Worm (Caenorhabditis elegans) whole organism, young adult: Measurements from ENCODE around the gene ZK218.1.

Experiments used
- B0035.1 ChIP-seq: sonication (generic microtip); optimal IDR thresholded peaks from 2 replicates; lab custom pipeline; 2016; ENCODE audit warnings: missing genetic modification characterization, mild to moderate bottlenecking, missing compliant biosample characterization, missing genotype, missing genetic modification reagents
- T07F8.4 ChIP-seq: sonication (generic microtip); optimal IDR thresholded peaks from 2 replicates; lab custom pipeline; 2016; ENCODE audit warnings: mild to moderate bottlenecking, missing genetic modification characterization, moderate library complexity, missing compliant biosample characterization
- Y67H2A.10 ChIP-seq: fragments of 200-800 bp; sonication (Bioruptor generic); conservative IDR thresholded peaks from 2 replicates; pipeline ENCODE4 v1.3.6; 2022; ENCODE audit warnings: missing genetic modification reagents, missing genetic modification characterization, missing compliant biosample characterization
- die-1 ChIP-seq: sonication (generic microtip); optimal IDR thresholded peaks from 2 replicates; lab custom pipeline; 2016; ENCODE audit warnings: missing genotype, mild to moderate bottlenecking, missing genetic modification characterization, missing compliant biosample characterization
- ets-4 ChIP-seq: fragments of 200-800 bp; sonication (Bioruptor generic); optimal IDR thresholded peaks from 2 replicates; lab custom pipeline; 2018; ENCODE audit warnings: mild to moderate bottlenecking, missing genetic modification characterization, missing compliant biosample characterization
- madf-8 ChIP-seq: fragments of 200-800 bp; sonication (Bioruptor generic); conservative IDR thresholded peaks from 2 replicates; pipeline ENCODE4 v1.3.6; 2022; ENCODE audit warnings: missing genetic modification reagents, missing genetic modification characterization, missing compliant biosample characterization
- mes-4 ChIP-seq: sonication (generic microtip); optimal IDR thresholded peaks from 2 replicates; lab custom pipeline; 2016; ENCODE audit warnings: missing genotype, missing genetic modification characterization, missing compliant biosample characterization
- nfya-1 ChIP-seq: sonication (generic microtip); optimal IDR thresholded peaks from 2 replicates; lab custom pipeline; 2017; ENCODE audit warnings: antibody characterized with exemption, missing compliant biosample characterization, missing genetic modification characterization, borderline replicate concordance; ENCODE audit not compliant: insufficient read depth
- nfya-2 ChIP-seq: fragments of 200-800 bp; sonication (Bioruptor generic); IDR thresholded peaks from 2 replicates; pipeline ENCODE4 v1.3.6; 2022; ENCODE audit warnings: missing genetic modification reagents, missing genetic modification characterization, missing compliant biosample characterization
- pha-4 ChIP-seq: fragments of 150-350 bp; sonication (generic microtip); optimal IDR thresholded peaks from 2 replicates; lab custom pipeline; 2014; ENCODE audit warnings: missing biosample characterization, missing genetic modification reagents, missing genetic modification characterization
- rec-8 ChIP-seq, 2 experiments: sonication (generic microtip); optimal IDR thresholded peaks; 2 replicates each; lab custom pipeline; 2016; ENCODE audit warnings: mild to moderate bottlenecking in 2 of 2, missing genetic modification characterization in 2 of 2, missing genetic modification reagents in 2 of 2, missing genotype in 2 of 2, missing biosample characterization in 1 of 2, missing compliant biosample characterization in 1 of 2, moderate library complexity in 1 of 2
- unc-62 ChIP-seq: fragments of 150-350 bp; optimal IDR thresholded peaks from 2 replicates; lab custom pipeline; 2014; ENCODE audit warnings: missing biosample characterization, missing genetic modification reagents, missing genetic modification characterization
- ztf-3 ChIP-seq: fragments of 200-800 bp; sonication (Bioruptor generic); optimal IDR thresholded peaks from 2 replicates; lab custom pipeline; 2018; ENCODE audit warnings: mild to moderate bottlenecking, missing genetic modification characterization, missing compliant biosample characterization
- ztf-6 ChIP-seq: fragments of 200-800 bp; sonication (Bioruptor generic); IDR thresholded peaks from 2 replicates; pipeline ENCODE4 v1.3.6; 2022; ENCODE audit warnings: missing genetic modification reagents, missing genetic modification characterization, missing compliant biosample characterization

ce11 chrV:17044500-17044899 is 47.9 kb upstream of the ZK218.1 start, which contains the start of gene F28B1.2:
- no peak for TF ChIP-seq madf-8
- TF ChIP-seq rec-8 (tag; optimal IDR thresholded peaks at IDR 0.05; lab: Kevin White, UChicago), result no peak
- TF ChIP-seq ets-4 (GFP tag; lab: Kevin White, UChicago), result no peak
- TF ChIP-seq ztf-3, result no peak
- TF ChIP-seq ztf-6 (GFP tag; lab: Robert Waterston, UW), result no peak
- TF ChIP-seq Y67H2A.10, result no peak
- no peak for TF ChIP-seq pha-4
- no peak for TF ChIP-seq die-1
- TF ChIP-seq B0035.1 (tag; lab: Kevin White, UChicago), result no peak
- no peak for TF ChIP-seq mes-4 (tag; lab: Kevin White, UChicago)
- no peak for TF ChIP-seq nfya-1
- TF ChIP-seq T07F8.4 (tag; lab: Kevin White, UChicago), result no peak
- no peak for TF ChIP-seq nfya-2 (GFP tag; lab: Robert Waterston, UW)
- no peak for TF ChIP-seq unc-62
